Fruit fly (Drosophila melanogaster) whole organism, embryonic: ENCODE data around the gene Lipt2.
A peak's percentile ranks its signal among the peaks of the same experiment; 100 is the strongest.

ENCODE experiments used
- CG10267 ChIP-seq: fragments of 200-800 bp; sonication (Bioruptor generic); optimal IDR thresholded peaks from 2 replicates; lab custom pipeline; 2018; ENCODE audit warnings: missing biosample characterization, mild to moderate bottlenecking, missing genetic modification characterization, moderate library complexity
- CG10565 ChIP-seq: fragments of 200-800 bp; sonication (Bioruptor generic); optimal IDR thresholded peaks from 3 replicates; lab custom pipeline; 2016; ENCODE audit warnings: missing biosample characterization, mild to moderate bottlenecking, missing genetic modification characterization
- CG11398 ChIP-seq: fragments of 200-800 bp; sonication (Bioruptor generic); optimal IDR thresholded peaks from 2 replicates; lab custom pipeline; 2016; ENCODE audit warnings: missing biosample characterization, missing genetic modification characterization
- CG12071 ChIP-seq: fragments of 200-800 bp; sonication (Bioruptor generic); optimal IDR thresholded peaks from 3 replicates; lab custom pipeline; 2018; ENCODE audit warnings: missing biosample characterization, mild to moderate bottlenecking, missing genetic modification characterization
- CG13123 ChIP-seq: fragments of 200-800 bp; sonication (Bioruptor generic); optimal IDR thresholded peaks from 2 replicates; lab custom pipeline; 2016; ENCODE audit warnings: missing biosample characterization, missing genetic modification characterization
- CG14860 ChIP-seq: fragments of 200-800 bp; sonication (Bioruptor generic); IDR thresholded peaks from 3 replicates; pipeline ENCODE4 v1.3.6; 2022; ENCODE audit warnings: missing biosample characterization, missing genetic modification characterization; ENCODE audit not compliant: partially characterized antibody
- CG1603 ChIP-seq: fragments of 200-800 bp; sonication (Bioruptor generic); optimal IDR thresholded peaks from 2 replicates; lab custom pipeline; 2019; ENCODE audit warnings: missing biosample characterization, mild to moderate bottlenecking, missing genetic modification characterization, moderate library complexity
- CG17186 ChIP-seq: fragments of 200-800 bp; sonication (Bioruptor generic); optimal IDR thresholded peaks from 3 replicates; lab custom pipeline; 2017; ENCODE audit warnings: missing biosample characterization, missing genetic modification reagents, missing genetic modification characterization
- CG17829 ChIP-seq: fragments of 200-800 bp; optimal IDR thresholded peaks from 2 replicates; lab custom pipeline; 2019; ENCODE audit warnings: missing biosample characterization, mild to moderate bottlenecking, missing genetic modification characterization, moderate library complexity
- CG30020 ChIP-seq: fragments of 200-800 bp; optimal IDR thresholded peaks from 2 replicates; lab custom pipeline; 2019; ENCODE audit warnings: missing biosample characterization, mild to moderate bottlenecking, missing genetic modification characterization, moderate library complexity
- CG34224 ChIP-seq: fragments of 200-800 bp; sonication (Bioruptor generic); IDR thresholded peaks from 3 replicates; pipeline ENCODE4 v1.3.6; 2022; ENCODE audit warnings: missing biosample characterization, missing genetic modification characterization; ENCODE audit not compliant: partially characterized antibody
- CG3838 ChIP-seq: fragments of 200-800 bp; sonication (Bioruptor generic); optimal IDR thresholded peaks from 3 replicates; lab custom pipeline; 2016; ENCODE audit warnings: missing biosample characterization, missing genetic modification characterization
- CG42726 ChIP-seq: fragments of 200-800 bp; sonication (Bioruptor generic); IDR thresholded peaks from 2 replicates; pipeline ENCODE4 v1.3.6; 2022; ENCODE audit warnings: missing biosample characterization, missing genetic modification characterization; ENCODE audit not compliant: partially characterized antibody
- CG4328 ChIP-seq: fragments of 200-800 bp; sonication (Bioruptor generic); optimal IDR thresholded peaks from 3 replicates; lab custom pipeline; 2017; ENCODE audit warnings: missing biosample characterization, missing genetic modification reagents, missing genetic modification characterization
- CG4617 ChIP-seq: fragments of 200-800 bp; sonication (Bioruptor generic); optimal IDR thresholded peaks from 3 replicates; lab custom pipeline; 2016; ENCODE audit warnings: missing biosample characterization, missing genetic modification characterization, borderline replicate concordance
- CG5953 ChIP-seq: fragments of 200-800 bp; sonication (Bioruptor generic); IDR thresholded peaks from 2 replicates; pipeline ENCODE4 v1.3.6; 2022; ENCODE audit warnings: missing biosample characterization, missing genetic modification characterization
- CG6254 ChIP-seq: fragments of 200-800 bp; sonication (Bioruptor generic); optimal IDR thresholded peaks from 3 replicates; lab custom pipeline; 2017; ENCODE audit warnings: mild to moderate bottlenecking, missing biosample characterization, missing genetic modification reagents, missing genetic modification characterization
- CG6791 ChIP-seq: fragments of 200-800 bp; sonication (Bioruptor generic); IDR thresholded peaks from 3 replicates; pipeline ENCODE4 v1.3.6; 2022; ENCODE audit warnings: missing biosample characterization, missing genetic modification characterization; ENCODE audit not compliant: partially characterized antibody
- CG8290 ChIP-seq, 3 experiments: fragments of 200-800 bp; sonication (Bioruptor generic); optimal IDR thresholded peaks; 2 replicates each; lab custom pipeline; 2016 to 2019; ENCODE audit warnings: missing biosample characterization in 3 of 3, missing genetic modification characterization in 3 of 3, mild to moderate bottlenecking in 2 of 3, moderate library complexity in 1 of 3
- Dll ChIP-seq: fragments of 200-800 bp; sonication (Bioruptor generic); IDR thresholded peaks from 4 replicates; pipeline ENCODE4 v1.3.6; 2022; ENCODE audit warnings: missing biosample characterization, missing genetic modification characterization; ENCODE audit not compliant: partially characterized antibody
- Doc3 ChIP-seq: fragments of 200-800 bp; sonication (Bioruptor generic); IDR thresholded peaks from 3 replicates; pipeline ENCODE4 v1.3.6; 2022; ENCODE audit warnings: missing biosample characterization, missing genetic modification characterization; ENCODE audit not compliant: partially characterized antibody
- Dref ChIP-seq: fragments of 200-800 bp; sonication (Bioruptor generic); IDR thresholded peaks from 2 replicates; pipeline ENCODE4 v1.3.6; 2022; ENCODE audit warnings: missing biosample characterization, missing genetic modification characterization
- E2f2 ChIP-seq: fragments of 200-800 bp; sonication (Bioruptor generic); IDR thresholded peaks from 2 replicates; pipeline ENCODE4 v1.3.6; 2022; ENCODE audit warnings: missing biosample characterization, missing genetic modification characterization
- ERR ChIP-seq: fragments of 200-800 bp; sonication (Bioruptor generic); optimal IDR thresholded peaks from 2 replicates; lab custom pipeline; 2016; ENCODE audit warnings: missing biosample characterization, missing genetic modification characterization
- Ets65A ChIP-seq: fragments of 200-800 bp; sonication (Bioruptor generic); peaks from one replicate; lab custom pipeline; 2016; ENCODE audit warnings: missing biosample characterization, missing genetic modification characterization
- Ets97D ChIP-seq: fragments of 200-800 bp; sonication (Bioruptor generic); optimal IDR thresholded peaks from 3 replicates; lab custom pipeline; 2016; ENCODE audit warnings: missing biosample characterization, missing genetic modification characterization
- HLH4C ChIP-seq: fragments of 200-800 bp; sonication (Bioruptor generic); IDR thresholded peaks from 3 replicates; pipeline ENCODE4 v1.3.6; 2022; ENCODE audit warnings: missing biosample characterization, missing genetic modification characterization; ENCODE audit not compliant: partially characterized antibody
- MESR4 ChIP-seq: fragments of 200-800 bp; sonication (Bioruptor generic); optimal IDR thresholded peaks from 2 replicates; lab custom pipeline; 2018; ENCODE audit warnings: missing biosample characterization, mild to moderate bottlenecking, missing genetic modification characterization, moderate library complexity
- Opbp ChIP-seq: fragments of 200-800 bp; sonication (Bioruptor generic); IDR thresholded peaks from 3 replicates; pipeline ENCODE4 v1.3.6; 2022; ENCODE audit warnings: missing biosample characterization, missing genetic modification characterization; ENCODE audit not compliant: partially characterized antibody
- Poxn ChIP-seq: fragments of 200-800 bp; sonication (Bioruptor generic); IDR thresholded peaks from 2 replicates; pipeline ENCODE4 v1.3.6; 2022; ENCODE audit warnings: missing biosample characterization, missing genetic modification characterization
- Scr ChIP-seq: fragments of 200-800 bp; sonication (Bioruptor generic); IDR thresholded peaks from 2 replicates; pipeline ENCODE4 v1.3.6; 2022; ENCODE audit warnings: missing biosample characterization, missing genetic modification characterization; ENCODE audit not compliant: partially characterized antibody
- YL-1 ChIP-seq: fragments of 200-800 bp; sonication (Bioruptor generic); optimal IDR thresholded peaks from 3 replicates; lab custom pipeline; 2017; ENCODE audit warnings: missing biosample characterization, mild to moderate bottlenecking, missing genetic modification characterization
- ems ChIP-seq: fragments of 200-800 bp; sonication (Bioruptor generic); optimal IDR thresholded peaks from 3 replicates; lab custom pipeline; 2016; ENCODE audit warnings: missing biosample characterization, missing genetic modification characterization
- gce ChIP-seq: fragments of 200-800 bp; sonication (Bioruptor generic); IDR thresholded peaks from 3 replicates; pipeline ENCODE4 v1.3.6; 2022; ENCODE audit warnings: missing biosample characterization, missing genetic modification characterization
- hbn ChIP-seq: fragments of 200-800 bp; sonication (Bioruptor generic); IDR thresholded peaks from 2 replicates; pipeline ENCODE4 v1.3.6; 2022; ENCODE audit warnings: missing biosample characterization, missing genetic modification characterization; ENCODE audit not compliant: partially characterized antibody
- kah ChIP-seq: fragments of 200-800 bp; sonication (Bioruptor generic); optimal IDR thresholded peaks from 2 replicates; lab custom pipeline; 2018; ENCODE audit warnings: missing biosample characterization, mild to moderate bottlenecking, missing genetic modification characterization
- lab ChIP-seq: fragments of 200-800 bp; sonication (Bioruptor generic); optimal IDR thresholded peaks from 3 replicates; lab custom pipeline; 2017; ENCODE audit warnings: missing biosample characterization, missing genetic modification characterization, mild to moderate bottlenecking, moderate library complexity, missing genetic modification reagents
- mld ChIP-seq: fragments of 200-800 bp; sonication (Bioruptor generic); IDR thresholded peaks from 3 replicates; pipeline ENCODE4 v1.3.6; 2022; ENCODE audit warnings: missing biosample characterization, missing genetic modification characterization; ENCODE audit not compliant: partially characterized antibody
- nerfin-2 ChIP-seq: fragments of 200-800 bp; sonication (Bioruptor generic); IDR thresholded peaks from 2 replicates; pipeline ENCODE4 v1.3.6; 2022; ENCODE audit warnings: missing biosample characterization, missing genetic modification characterization; ENCODE audit not compliant: partially characterized antibody
- odd ChIP-seq: fragments of 200-800 bp; sonication (Bioruptor generic); optimal IDR thresholded peaks from 2 replicates; lab custom pipeline; 2017; ENCODE audit warnings: missing biosample characterization, mild to moderate bottlenecking, missing genetic modification characterization
- ranshi ChIP-seq: fragments of 200-800 bp; sonication (Bioruptor generic); IDR thresholded peaks from 2 replicates; pipeline ENCODE4 v1.3.6; 2022; ENCODE audit warnings: missing biosample characterization, missing genetic modification characterization
- sd ChIP-seq: fragments of 200-800 bp; sonication (Bioruptor generic); optimal IDR thresholded peaks from 3 replicates; lab custom pipeline; 2018; ENCODE audit warnings: missing biosample characterization, mild to moderate bottlenecking, missing genetic modification characterization, moderate library complexity
- stwl ChIP-seq: fragments of 200-800 bp; sonication (Bioruptor generic); optimal IDR thresholded peaks from 3 replicates; lab custom pipeline; 2018; ENCODE audit warnings: missing biosample characterization, mild to moderate bottlenecking, missing genetic modification characterization, moderate library complexity
- tna ChIP-seq: fragments of 200-800 bp; sonication (Bioruptor generic); IDR thresholded peaks from 2 replicates; pipeline ENCODE4 v1.3.6; 2022; ENCODE audit warnings: missing biosample characterization, missing genetic modification characterization; ENCODE audit not compliant: partially characterized antibody
- unc-4 ChIP-seq: fragments of 200-800 bp; sonication (Bioruptor generic); IDR thresholded peaks from 2 replicates; pipeline ENCODE4 v1.3.6; 2022; ENCODE audit warnings: missing biosample characterization, missing genetic modification characterization; ENCODE audit not compliant: partially characterized antibody
- wor ChIP-seq: fragments of 200-800 bp; sonication (Bioruptor generic); IDR thresholded peaks from 2 replicates; pipeline ENCODE4 v1.3.6; 2022; ENCODE audit warnings: missing biosample characterization, missing genetic modification characterization
- z ChIP-seq: fragments of 200-800 bp; sonication (Bioruptor generic); IDR thresholded peaks from 3 replicates; pipeline ENCODE4 v1.3.6; 2022; ENCODE audit warnings: missing biosample characterization, missing genetic modification characterization
- zfh1 ChIP-seq: fragments of 200-800 bp; sonication (Bioruptor generic); IDR thresholded peaks from 3 replicates; pipeline ENCODE4 v1.3.6; 2022; ENCODE audit warnings: missing biosample characterization, missing genetic modification characterization

The Lipt2 gene

dm6 chr3R:4390133-4390532 is 47.0 kb downstream of the Lipt2 start, which contains the start of gene CG14646 (continued):
- no peak for TF ChIP-seq CG3838 (GFP tag; lab: Kevin White, UChicago)
- TF ChIP-seq CG30020, result peak; percentile 7
- TF ChIP-seq CG11398, result peak; percentile 2
- TF ChIP-seq hbn (GFP tag; lab: Robert Waterston, UW), result peak; percentile 93
- no peak for TF ChIP-seq odd (GFP tag; lab: Kevin White, UChicago)
- TF ChIP-seq HLH4C (GFP tag; lab: Robert Waterston, UW), result peak; percentile 83
- TF ChIP-seq Ets97D (GFP tag; lab: Kevin White, UChicago), result peak; percentile 24
- TF ChIP-seq unc-4, result peak; percentile 94
- TF ChIP-seq Scr (GFP tag; lab: Robert Waterston, UW), result peak; percentile 87
- peak; percentile 83 for TF ChIP-seq Dref (GFP tag; lab: Robert Waterston, UW)
- peak; percentile 8 for TF ChIP-seq CG17829 (tag; lab: Kevin White, UChicago)
- no peak for TF ChIP-seq CG6254
- TF ChIP-seq YL-1 (GFP tag; lab: Kevin White, UChicago), result peak; percentile 29
- TF ChIP-seq CG6791, result peak; percentile 92
- no peak for TF ChIP-seq CG13123 (GFP tag; lab: Kevin White, UChicago)
- TF ChIP-seq lab (GFP tag; lab: Kevin White, UChicago), result no peak
- TF ChIP-seq CG8290 (GFP tag; optimal IDR thresholded peaks at IDR 0.05; lab: Kevin White, UChicago), result no peak
- TF ChIP-seq CG8290 (tag; optimal IDR thresholded peaks at IDR 0.05; lab: Kevin White, UChicago), result peak in 1 of 2 experiments; percentile 40
- TF ChIP-seq nerfin-2 (GFP tag; lab: Robert Waterston, UW), result peak; percentile 70
- peak; percentile 92 for TF ChIP-seq CG34224
- no peak for TF ChIP-seq CG17186 (GFP tag; lab: Kevin White, UChicago)
- no peak for TF ChIP-seq CG4328
- TF ChIP-seq zfh1, result no peak
- no peak for TF ChIP-seq z (GFP tag; lab: Robert Waterston, UW)
- no peak for TF ChIP-seq Poxn
- TF ChIP-seq CG10565 (GFP tag; lab: Kevin White, UChicago), result no peak
- TF ChIP-seq CG10267 (tag; lab: Kevin White, UChicago), result peak; percentile 20
- TF ChIP-seq ERR (GFP tag; lab: Kevin White, UChicago), result no peak
- peak; percentile 87 for TF ChIP-seq Doc3
- TF ChIP-seq sd, result no peak
- TF ChIP-seq CG14860 (GFP tag; lab: Robert Waterston, UW), result peak; percentile 70
- no peak for TF ChIP-seq gce (GFP tag; lab: Robert Waterston, UW)
- peak; percentile 86 for TF ChIP-seq Dll
- peak; percentile 24 for TF ChIP-seq Ets65A (GFP tag; lab: Kevin White, UChicago)
- no peak for TF ChIP-seq wor (GFP tag; lab: Robert Waterston, UW)
- TF ChIP-seq kah (GFP tag; lab: Kevin White, UChicago), result peak; percentile 37
- TF ChIP-seq CG5953 (GFP tag; lab: Robert Waterston, UW), result no peak
- TF ChIP-seq stwl (tag; lab: Kevin White, UChicago), result peak; percentile 13
- no peak for TF ChIP-seq CG12071
- TF ChIP-seq mld (GFP tag; lab: Robert Waterston, UW), result peak; percentile 85; the same call in 2 of the 3 replicates
- no peak for TF ChIP-seq ems (GFP tag; lab: Kevin White, UChicago)
- TF ChIP-seq tna (GFP tag; lab: Robert Waterston, UW), result peak; percentile 56; the same call in 1 of the 2 replicates
- TF ChIP-seq Opbp (GFP tag; lab: Robert Waterston, UW), result peak; percentile 82; the same call in 2 of the 3 replicates
- TF ChIP-seq CG1603 (tag; lab: Kevin White, UChicago), result peak; percentile 30
- peak; percentile 54; the same call in 1 of the 2 replicates for TF ChIP-seq CG42726 (GFP tag; lab: Robert Waterston, UW)
- TF ChIP-seq ranshi, result no peak
- TF ChIP-seq CG4617 (GFP tag; lab: Kevin White, UChicago), result peak; percentile 55
- peak; percentile 59 for TF ChIP-seq MESR4 (GFP tag; lab: Kevin White, UChicago)
- TF ChIP-seq E2f2 (GFP tag; lab: Robert Waterston, UW), result peak; percentile 96
